Worm (Caenorhabditis elegans) whole organism, L4 larva: ENCODE measurements around the gene ZK180.5.

Source experiments
- F49E8.2 ChIP-seq: sonication (generic microtip); optimal IDR thresholded peaks from 2 replicates; lab custom pipeline; 2016; ENCODE audit warnings: missing compliant biosample characterization, mild to moderate bottlenecking, missing genetic modification characterization, borderline replicate concordance
- R02D3.7 ChIP-seq: fragments of 150-350 bp; sonication (generic microtip); optimal IDR thresholded peaks from 3 replicates; lab custom pipeline; 2014; ENCODE audit warnings: missing biosample characterization, missing genetic modification characterization
- T20F7.1 ChIP-seq: fragments of 200-800 bp; sonication (Bioruptor generic); optimal IDR thresholded peaks from 2 replicates; lab custom pipeline; 2018; ENCODE audit warnings: mild to moderate bottlenecking, missing genetic modification characterization, missing compliant biosample characterization
- ZK337.2 ChIP-seq: fragments of 200-800 bp; sonication (Bioruptor generic); IDR thresholded peaks from 2 replicates; pipeline ENCODE4 v1.3.6; 2022; ENCODE audit warnings: missing genetic modification reagents, missing genetic modification characterization, missing compliant biosample characterization
- ZK546.5 ChIP-seq, 2 experiments: sonication (generic microtip); optimal IDR thresholded peaks; 2 replicates each; lab custom pipeline; 2017; ENCODE audit warnings: missing biosample characterization in 2 of 2, missing genetic modification characterization in 2 of 2
- ama-1 ChIP-seq: fragments of 150-350 bp; optimal IDR thresholded peaks from 2 replicates; lab custom pipeline; 2014; ENCODE audit warnings: inconsistent platforms, mixed read lengths
- ceh-28 ChIP-seq: fragments of 150-350 bp; optimal IDR thresholded peaks from 2 replicates; lab custom pipeline; 2014; ENCODE audit warnings: missing biosample characterization, missing genetic modification reagents, missing genetic modification characterization
- ceh-32 ChIP-seq: sonication (generic microtip); optimal IDR thresholded peaks from 2 replicates; lab custom pipeline; 2016; ENCODE audit warnings: mild to moderate bottlenecking, missing genetic modification characterization, missing compliant biosample characterization; ENCODE audit not compliant: poor library complexity
- ceh-44 ChIP-seq: fragments of 200-800 bp; sonication (Bioruptor generic); IDR thresholded peaks from 2 replicates; pipeline ENCODE4 v1.3.6; 2022; ENCODE audit warnings: missing genetic modification reagents, missing genetic modification characterization, missing compliant biosample characterization
- ceh-62 ChIP-seq: sonication (generic microtip); optimal IDR thresholded peaks from 2 replicates; lab custom pipeline; 2017; ENCODE audit warnings: missing biosample characterization, missing genetic modification characterization
- ces-1 ChIP-seq: fragments of 150-350 bp; sonication (generic microtip); optimal IDR thresholded peaks from 4 replicates; lab custom pipeline; 2014; ENCODE audit warnings: missing biosample characterization, missing genetic modification reagents, missing genetic modification characterization
- cey-2 ChIP-seq: sonication (generic microtip); optimal IDR thresholded peaks from 3 replicates; lab custom pipeline; 2017; ENCODE audit warnings: missing genetic modification characterization, mild to moderate bottlenecking, missing compliant biosample characterization, antibody characterized with exemption, borderline replicate concordance; ENCODE audit not compliant: insufficient read depth
- ctbp-1 ChIP-seq: fragments of 200-800 bp; sonication (Bioruptor generic); IDR thresholded peaks from 2 replicates; pipeline ENCODE4 v1.3.6; 2022; ENCODE audit warnings: missing genetic modification reagents, missing genetic modification characterization, missing compliant biosample characterization
- daf-12 ChIP-seq: fragments of 150-350 bp; optimal IDR thresholded peaks from 2 replicates; lab custom pipeline; 2014; ENCODE audit warnings: missing biosample characterization, missing genetic modification reagents, missing genetic modification characterization
- dmd-6 ChIP-seq: fragments of 200-800 bp; sonication (Bioruptor generic); IDR thresholded peaks from 2 replicates; pipeline ENCODE4 v1.3.6; 2022; ENCODE audit warnings: missing genetic modification reagents, missing genetic modification characterization, missing compliant biosample characterization
- dpl-1 ChIP-seq: fragments of 150-350 bp; optimal IDR thresholded peaks from 2 replicates; lab custom pipeline; 2014; ENCODE audit warnings: missing biosample characterization, missing genetic modification reagents, missing genetic modification characterization
- duxl-1 ChIP-seq: sonication (generic microtip); optimal IDR thresholded peaks from 2 replicates; lab custom pipeline; 2016; ENCODE audit warnings: mild to moderate bottlenecking, missing genetic modification characterization, moderate library complexity, missing compliant biosample characterization; ENCODE audit not compliant: poor library complexity
- egl-27 ChIP-seq: sonication (generic microtip); optimal IDR thresholded peaks from 3 replicates; lab custom pipeline; 2017; ENCODE audit warnings: missing biosample characterization, missing genetic modification reagents, missing genetic modification characterization
- gei-8 ChIP-seq: fragments of 200-800 bp; sonication (Bioruptor generic); optimal IDR thresholded peaks from 2 replicates; lab custom pipeline; 2018; ENCODE audit warnings: mild to moderate bottlenecking, missing genetic modification characterization, missing compliant biosample characterization
- hif-1 ChIP-seq, 2 experiments: sonication (generic microtip); optimal IDR thresholded peaks; 2 replicates each; lab custom pipeline; 2016 to 2017; ENCODE audit warnings: missing compliant biosample characterization in 2 of 2, missing genetic modification characterization in 2 of 2, missing genetic modification reagents in 2 of 2, missing genotype in 2 of 2, mild to moderate bottlenecking in 1 of 2
- hlh-11 ChIP-seq: fragments of 200-800 bp; sonication (Bioruptor generic); optimal IDR thresholded peaks from 2 replicates; lab custom pipeline; 2018; ENCODE audit warnings: mild to moderate bottlenecking, missing genetic modification characterization, missing compliant biosample characterization
- lim-7 ChIP-seq: fragments of 200-800 bp; sonication (Bioruptor generic); IDR thresholded peaks from 2 replicates; pipeline ENCODE4 v1.3.6; 2022; ENCODE audit warnings: missing genetic modification characterization, missing compliant biosample characterization
- lin-1 ChIP-seq: fragments of 200-800 bp; sonication (Bioruptor generic); IDR thresholded peaks from 2 replicates; pipeline ENCODE4 v1.3.6; 2022; ENCODE audit warnings: missing genetic modification reagents, missing genetic modification characterization, missing compliant biosample characterization
- lin-39 ChIP-seq: fragments of 150-350 bp; optimal IDR thresholded peaks from 2 replicates; lab custom pipeline; 2014; ENCODE audit warnings: missing biosample characterization, missing genetic modification reagents, missing genetic modification characterization
- lsy-2 ChIP-seq, 2 experiments: fragments of 150-350 bp in 1 of 2; sonication (generic microtip) in 1 of 2; optimal IDR thresholded peaks; 2 replicates each; lab custom pipeline; 2014 to 2017; ENCODE audit warnings: missing biosample characterization in 2 of 2, missing genetic modification characterization in 2 of 2
- madf-5 ChIP-seq, 2 experiments: fragments of 200-800 bp; sonication (Bioruptor generic); IDR thresholded peaks; 2 replicates each; pipeline ENCODE4 v1.3.6; 2022; ENCODE audit warnings: missing compliant biosample characterization in 2 of 2, missing genetic modification characterization in 2 of 2
- mxl-3 ChIP-seq: fragments of 200-800 bp; sonication (Bioruptor generic); optimal IDR thresholded peaks from 2 replicates; lab custom pipeline; 2018; ENCODE audit warnings: mild to moderate bottlenecking, missing genetic modification characterization, missing compliant biosample characterization
- nhr-111 ChIP-seq: fragments of 200-800 bp; sonication (Bioruptor generic); optimal IDR thresholded peaks from 2 replicates; lab custom pipeline; 2018; ENCODE audit warnings: mild to moderate bottlenecking, missing genetic modification characterization, missing compliant biosample characterization
- nhr-28 ChIP-seq: fragments of 150-350 bp; optimal IDR thresholded peaks from 2 replicates; lab custom pipeline; 2014; ENCODE audit warnings: missing biosample characterization, missing genetic modification characterization
- nhr-41 ChIP-seq: fragments of 200-800 bp; sonication (Bioruptor generic); IDR thresholded peaks from 2 replicates; pipeline ENCODE4 v1.3.6; 2022; ENCODE audit warnings: missing genetic modification reagents, missing genetic modification characterization, missing compliant biosample characterization
- nhr-42 ChIP-seq: fragments of 200-800 bp; sonication (Bioruptor generic); IDR thresholded peaks from 2 replicates; pipeline ENCODE4 v1.3.6; 2022; ENCODE audit warnings: missing genetic modification characterization, missing compliant biosample characterization
- nhr-6 ChIP-seq: fragments of 150-350 bp; optimal IDR thresholded peaks from 2 replicates; lab custom pipeline; 2014; ENCODE audit warnings: missing biosample characterization, missing genetic modification characterization
- nhr-76 ChIP-seq: fragments of 150-350 bp; optimal IDR thresholded peaks from 2 replicates; lab custom pipeline; 2014; ENCODE audit warnings: missing biosample characterization, missing genetic modification characterization
- php-3 ChIP-seq: fragments of 200-800 bp; sonication (Bioruptor generic); IDR thresholded peaks from 2 replicates; pipeline ENCODE4 v1.3.6; 2022; ENCODE audit warnings: missing genetic modification reagents, missing genetic modification characterization, missing compliant biosample characterization
- pqm-1 ChIP-seq: sonication (generic microtip); optimal IDR thresholded peaks from 2 replicates; lab custom pipeline; 2017; ENCODE audit warnings: missing biosample characterization, missing genetic modification characterization
- sdz-12 ChIP-seq: fragments of 200-800 bp; sonication (Bioruptor generic); optimal IDR thresholded peaks from 2 replicates; lab custom pipeline; 2018; ENCODE audit warnings: mild to moderate bottlenecking, missing genetic modification characterization, missing compliant biosample characterization
- set-16 ChIP-seq: fragments of 200-800 bp; sonication (Bioruptor generic); IDR thresholded peaks from 2 replicates; pipeline ENCODE4 v1.3.6; 2022; ENCODE audit warnings: missing genetic modification reagents, missing genetic modification characterization, missing compliant biosample characterization
- snpc-1.2 ChIP-seq: fragments of 200-800 bp; sonication (Bioruptor generic); IDR thresholded peaks from 2 replicates; pipeline ENCODE4 v1.3.6; 2022; ENCODE audit warnings: missing genetic modification reagents, missing genetic modification characterization, missing compliant biosample characterization
- spr-1 ChIP-seq: sonication (generic microtip); optimal IDR thresholded peaks from 2 replicates; lab custom pipeline; 2016; ENCODE audit warnings: mild to moderate bottlenecking, missing genetic modification characterization, missing compliant biosample characterization
- tra-1 ChIP-seq: fragments of 200-800 bp; sonication (Bioruptor generic); IDR thresholded peaks from 2 replicates; pipeline ENCODE4 v1.3.6; 2022; ENCODE audit warnings: missing genetic modification reagents, missing genetic modification characterization, missing compliant biosample characterization
- unc-130 ChIP-seq: sonication (generic microtip); optimal IDR thresholded peaks from 2 replicates; lab custom pipeline; 2016; ENCODE audit warnings: missing genetic modification reagents, missing genetic modification characterization, missing compliant biosample characterization
- unc-39 ChIP-seq: sonication (generic microtip); optimal IDR thresholded peaks from 2 replicates; lab custom pipeline; 2017; ENCODE audit warnings: missing biosample characterization, missing genetic modification characterization
- unc-62 ChIP-seq, 3 experiments: fragments of 150-350 bp in 1 of 3; sonication (generic microtip); optimal IDR thresholded peaks in 2 of 3; peaks in 1 of 3; 1 replicate in 1 of 3; 2 replicates in 2 of 3; lab custom pipeline; 2014 to 2017; ENCODE audit warnings: missing biosample characterization in 3 of 3, missing genetic modification characterization in 3 of 3, missing genetic modification reagents in 3 of 3, missing genotype in 1 of 3
- zfp-2 ChIP-seq: sonication (generic microtip); optimal IDR thresholded peaks from 2 replicates; lab custom pipeline; 2016; ENCODE audit warnings: mild to moderate bottlenecking, missing genetic modification characterization, missing compliant biosample characterization
- zfp-3 ChIP-seq: fragments of 200-800 bp; sonication (Bioruptor generic); conservative IDR thresholded peaks from 2 replicates; pipeline ENCODE4 v1.3.6; 2022; ENCODE audit warnings: missing genetic modification reagents, missing genetic modification characterization, missing compliant biosample characterization

Gene ZK180.5

ce11 chrIV:4530170-4530569 lies 13.2 kb upstream of the ZK180.5 start, which contains the start of gene ZK185.3:
Gene ZK185.3, minus strand, starts transcription at chrIV:4530432.
- no peak for TF ChIP-seq ceh-44 (GFP tag; lab: Robert Waterston, UW)
- TF ChIP-seq hlh-11 (tag; lab: Kevin White, UChicago), result peak; percentile 52
- TF ChIP-seq pqm-1 (tag; lab: Kevin White, UChicago), result peak; percentile 94
- no peak for TF ChIP-seq duxl-1
- TF ChIP-seq dmd-6, result peak; percentile 78
- no peak for TF ChIP-seq nhr-111 (GFP tag; lab: Kevin White, UChicago)
- no peak for TF ChIP-seq cey-2
- TF ChIP-seq spr-1, result no peak
- peak in 1 of 2 experiments; percentile 84 for TF ChIP-seq unc-62 (GFP tag; optimal IDR thresholded peaks at IDR 0.05 in 1 of 2; lab: Kevin White, UChicago)
- no peak for TF ChIP-seq unc-62 (tag; optimal IDR thresholded peaks at IDR 0.05; lab: Kevin White, UChicago)
- TF ChIP-seq php-3 (GFP tag; lab: Robert Waterston, UW), result 0 out of 2 replicates have a peak, but pooled peaks have one; percentile 38
- TF ChIP-seq sdz-12 (GFP tag; lab: Kevin White, UChicago), result no peak
- TF ChIP-seq nhr-28 (tag; lab: Kevin White, UChicago), result peak; percentile 82

ce11 chrIV:4526724-4527123 lies 9.8 kb upstream of the ZK180.5 start:
- TF ChIP-seq hif-1 (tag; optimal IDR thresholded peaks at IDR 0.05; lab: Kevin White, UChicago) (no peak), ceh-62 (tag; lab: Kevin White, UChicago) (no peak), unc-62 (GFP tag; optimal IDR thresholded peaks at IDR 0.05 in 1 of 2; lab: Kevin White, UChicago) (peak in 1 of 2 experiments; percentile 29), unc-62 (tag; optimal IDR thresholded peaks at IDR 0.05; lab: Kevin White, UChicago) (no peak), unc-39 (tag; lab: Kevin White, UChicago) (no peak)

ce11 chrIV:4526028-4526427 lies 9.1 kb upstream of the ZK180.5 start:
- no peak for TF ChIP-seq zfp-3 (GFP tag; lab: Robert Waterston, UW)
- peak; percentile 31 for TF ChIP-seq hlh-11 (tag; lab: Kevin White, UChicago)
- no peak for TF ChIP-seq R02D3.7
- TF ChIP-seq ceh-32, result no peak
- no peak for TF ChIP-seq snpc-1.2
- no peak for TF ChIP-seq zfp-2
- peak; percentile 36 for TF ChIP-seq mxl-3 (GFP tag; lab: Kevin White, UChicago)
- TF ChIP-seq nhr-42 (GFP tag; lab: Robert Waterston, UW), result no peak
- no peak for TF ChIP-seq lim-7
- no peak for TF ChIP-seq unc-130 (GFP tag; lab: Kevin White, UChicago)
- peak; percentile 31 for TF ChIP-seq nhr-28 (tag; lab: Kevin White, UChicago)
- TF ChIP-seq ZK546.5 (tag; optimal IDR thresholded peaks at IDR 0.05; lab: Kevin White, UChicago), result no peak
- TF ChIP-seq nhr-76 (tag; lab: Kevin White, UChicago), result no peak
- no peak for TF ChIP-seq ZK337.2 (GFP tag; lab: Robert Waterston, UW)
- no peak for TF ChIP-seq dmd-6
- TF ChIP-seq ces-1 (GFP tag; lab: Kevin White, UChicago), result no peak
- no peak for TF ChIP-seq tra-1 (GFP tag; lab: Robert Waterston, UW)
- TF ChIP-seq ama-1 (lab: Kevin White, UChicago), result no peak
- TF ChIP-seq nhr-111 (GFP tag; lab: Kevin White, UChicago), result no peak
- TF ChIP-seq daf-12, result no peak
- no peak for TF ChIP-seq dpl-1 (GFP tag; lab: Kevin White, UChicago)

ce11 chrIV:4524943-4525342 lies 8.0 kb upstream of the ZK180.5 start, which contains the start of gene ZK180.6:
Gene ZK180.6, minus strand, starts transcription at chrIV:4525043.
- TF ChIP-seq zfp-2 (no peak), hlh-11 (tag; lab: Kevin White, UChicago) (peak; percentile 29), ceh-62 (tag; lab: Kevin White, UChicago) (no peak), T20F7.1 (GFP tag; lab: Kevin White, UChicago) (no peak), egl-27 (tag; lab: Kevin White, UChicago) (no peak), pqm-1 (tag; lab: Kevin White, UChicago) (no peak), dpl-1 (GFP tag; lab: Kevin White, UChicago) (no peak), nhr-41 (GFP tag; lab: Robert Waterston, UW) (no peak), lin-39 (tag; lab: Kevin White, UChicago) (no peak), nhr-6 (tag; lab: Kevin White, UChicago) (no peak), madf-5 (GFP tag; IDR thresholded peaks at IDR 0.05; lab: Robert Waterston, UW) (no peak), ctbp-1 (GFP tag; lab: Robert Waterston, UW) (no peak), lsy-2 (tag; optimal IDR thresholded peaks at IDR 0.05; lab: Kevin White, UChicago) (no peak), set-16 (peak; percentile 13; the same call in 1 of the 2 replicates), cey-2 (no peak), gei-8 (GFP tag; lab: Kevin White, UChicago) (no peak), F49E8.2 (tag; lab: Kevin White, UChicago) (no peak), mxl-3 (GFP tag; lab: Kevin White, UChicago) (peak; percentile 20), lin-1 (GFP tag; lab: Robert Waterston, UW) (no peak), ceh-28 (tag; lab: Kevin White, UChicago) (no peak)
